Worm (Caenorhabditis elegans) whole organism, young adult: Measurements from ENCODE around the gene spe-19.
A peak's percentile ranks its signal among the peaks of the same experiment; 100 is the strongest.

Experiments
- B0035.1 ChIP-seq: sonication (generic microtip); optimal IDR thresholded peaks from 2 replicates; lab custom pipeline; 2016; ENCODE audit warnings: missing genetic modification characterization, mild to moderate bottlenecking, missing compliant biosample characterization, missing genotype, missing genetic modification reagents
- F22D6.2 ChIP-seq: sonication (generic microtip); optimal IDR thresholded peaks from 2 replicates; lab custom pipeline; 2016; ENCODE audit warnings: mild to moderate bottlenecking, missing genetic modification characterization, missing compliant biosample characterization
- F37B4.10 ChIP-seq: fragments of 200-800 bp; sonication (Bioruptor generic); IDR thresholded peaks from 2 replicates; pipeline ENCODE4 v1.3.6; 2022; ENCODE audit warnings: missing genetic modification characterization, missing compliant biosample characterization
- K12H6.12 ChIP-seq: fragments of 200-800 bp; sonication (Bioruptor generic); optimal IDR thresholded peaks from 2 replicates; lab custom pipeline; 2018; ENCODE audit warnings: mild to moderate bottlenecking, missing genetic modification characterization, missing compliant biosample characterization
- Y53F4B.3 ChIP-seq: fragments of 200-800 bp; sonication (Bioruptor generic); IDR thresholded peaks from 2 replicates; pipeline ENCODE4 v1.3.6; 2022; ENCODE audit warnings: missing genetic modification reagents, missing genetic modification characterization, missing compliant biosample characterization
- Y56A3A.18 ChIP-seq: fragments of 200-800 bp; sonication (Bioruptor generic); IDR thresholded peaks from 2 replicates; pipeline ENCODE4 v1.3.6; 2022; ENCODE audit warnings: missing genetic modification reagents, missing genetic modification characterization, missing compliant biosample characterization
- ama-1 ChIP-seq, 3 experiments: fragments of 150-350 bp in 1 of 3; sonication (generic microtip) in 2 of 3; optimal IDR thresholded peaks; 2 replicates each; lab custom pipeline; 2014 to 2018; ENCODE audit warnings: missing biosample characterization in 2 of 3, missing genetic modification characterization in 2 of 3, missing genetic modification reagents in 2 of 3
- aptf-2 ChIP-seq: fragments of 200-800 bp; sonication (Bioruptor generic); conservative IDR thresholded peaks from 2 replicates; pipeline ENCODE4 v1.3.6; 2022; ENCODE audit warnings: missing genetic modification reagents, missing genetic modification characterization, missing compliant biosample characterization
- attf-6 ChIP-seq: fragments of 200-800 bp; sonication (Bioruptor generic); IDR thresholded peaks from 2 replicates; pipeline ENCODE4 v1.3.6; 2022; ENCODE audit warnings: missing genetic modification reagents, missing genetic modification characterization, missing compliant biosample characterization
- bed-1 ChIP-seq: fragments of 200-800 bp; sonication (Bioruptor generic); IDR thresholded peaks from 2 replicates; pipeline ENCODE4 v1.3.6; 2022; ENCODE audit warnings: missing genetic modification reagents, missing genetic modification characterization, missing compliant biosample characterization
- cebp-1 ChIP-seq, 2 experiments: fragments of 200-800 bp in 1 of 2; sonication (Bioruptor generic) in 1 of 2; sonication (generic microtip) in 1 of 2; IDR thresholded peaks in 1 of 2; optimal IDR thresholded peaks in 1 of 2; 2 replicates each; pipeline versions ENCODE4 v1.3.6 to Lab custom; 2017 to 2022; ENCODE audit warnings: missing compliant biosample characterization in 2 of 2, missing genetic modification characterization in 2 of 2, mild to moderate bottlenecking in 1 of 2, missing genetic modification reagents in 1 of 2, moderate library complexity in 1 of 2
- ceh-91 ChIP-seq: fragments of 200-800 bp; sonication (Bioruptor generic); IDR thresholded peaks from 2 replicates; pipeline ENCODE4 v1.3.6; 2022; ENCODE audit warnings: missing genetic modification reagents, missing genetic modification characterization, missing compliant biosample characterization
- dox-1 ChIP-seq: fragments of 200-800 bp; sonication (Bioruptor generic); IDR thresholded peaks from 2 replicates; pipeline ENCODE4 v1.3.6; 2022; ENCODE audit warnings: missing genetic modification reagents, missing genetic modification characterization, missing compliant biosample characterization
- dpl-1 ChIP-seq: fragments of 150-350 bp; optimal IDR thresholded peaks from 2 replicates; lab custom pipeline; 2014; ENCODE audit warnings: missing biosample characterization, missing genetic modification reagents, missing genetic modification characterization
- egl-44 ChIP-seq: fragments of 200-800 bp; sonication (Bioruptor generic); IDR thresholded peaks from 2 replicates; pipeline ENCODE4 v1.3.6; 2022; ENCODE audit warnings: missing genetic modification reagents, missing genetic modification characterization, missing compliant biosample characterization
- egrh-3 ChIP-seq: fragments of 200-800 bp; sonication (Bioruptor generic); IDR thresholded peaks from 2 replicates; pipeline ENCODE4 v1.3.6; 2022; ENCODE audit warnings: missing genetic modification reagents, missing genetic modification characterization, missing compliant biosample characterization
- gei-17 ChIP-seq: fragments of 200-800 bp; sonication (Bioruptor generic); optimal IDR thresholded peaks from 2 replicates; lab custom pipeline; 2018; ENCODE audit warnings: mild to moderate bottlenecking, missing genetic modification characterization, missing compliant biosample characterization
- hlh-12 ChIP-seq: sonication (generic microtip); optimal IDR thresholded peaks from 2 replicates; lab custom pipeline; 2016; ENCODE audit warnings: missing genetic modification characterization, missing compliant biosample characterization
- lag-1 ChIP-seq: fragments of 200-800 bp; sonication (Bioruptor generic); IDR thresholded peaks from 2 replicates; pipeline ENCODE4 v1.3.6; 2022; ENCODE audit warnings: missing genetic modification reagents, missing genetic modification characterization, missing compliant biosample characterization
- lir-1 ChIP-seq: fragments of 200-800 bp; sonication (Bioruptor generic); conservative IDR thresholded peaks from 2 replicates; pipeline ENCODE4 v1.3.6; 2022; ENCODE audit warnings: missing genetic modification reagents, missing genetic modification characterization, missing compliant biosample characterization
- mcd-1 ChIP-seq: fragments of 200-800 bp; sonication (Bioruptor generic); IDR thresholded peaks from 2 replicates; pipeline ENCODE4 v1.3.6; 2022; ENCODE audit warnings: missing genetic modification reagents, missing genetic modification characterization, missing compliant biosample characterization
- nfyb-1 ChIP-seq: fragments of 200-800 bp; sonication (Bioruptor generic); IDR thresholded peaks from 2 replicates; pipeline ENCODE4 v1.3.6; 2022; ENCODE audit warnings: missing genetic modification reagents, missing genetic modification characterization, missing compliant biosample characterization
- rcor-1 ChIP-seq: fragments of 200-800 bp; sonication (Bioruptor generic); IDR thresholded peaks from 2 replicates; pipeline ENCODE4 v1.3.6; 2022; ENCODE audit warnings: missing genetic modification reagents, missing genetic modification characterization, missing compliant biosample characterization
- rec-8 ChIP-seq, 2 experiments: sonication (generic microtip); optimal IDR thresholded peaks; 2 replicates each; lab custom pipeline; 2016; ENCODE audit warnings: mild to moderate bottlenecking in 2 of 2, missing genetic modification characterization in 2 of 2, missing genetic modification reagents in 2 of 2, missing genotype in 2 of 2, missing biosample characterization in 1 of 2, missing compliant biosample characterization in 1 of 2, moderate library complexity in 1 of 2
- somi-1 ChIP-seq: fragments of 200-800 bp; sonication (Bioruptor generic); optimal IDR thresholded peaks from 2 replicates; lab custom pipeline; 2018; ENCODE audit warnings: mild to moderate bottlenecking, missing genetic modification characterization, missing compliant biosample characterization
- unc-130 ChIP-seq: sonication (generic microtip); optimal IDR thresholded peaks from 2 replicates; lab custom pipeline; 2016; ENCODE audit warnings: missing genetic modification reagents, missing genetic modification characterization, missing compliant biosample characterization
- xnd-1 ChIP-seq: sonication (generic microtip); optimal IDR thresholded peaks from 2 replicates; lab custom pipeline; 2016; ENCODE audit warnings: missing genotype, missing genetic modification reagents, missing genetic modification characterization, missing compliant biosample characterization
- zfh-2 ChIP-seq: fragments of 200-800 bp; sonication (Bioruptor generic); conservative IDR thresholded peaks from 2 replicates; pipeline ENCODE4 v1.3.6; 2022; ENCODE audit warnings: missing genetic modification reagents, missing genetic modification characterization, missing compliant biosample characterization
- ztf-25 ChIP-seq: fragments of 200-800 bp; sonication (Bioruptor generic); IDR thresholded peaks from 2 replicates; pipeline ENCODE4 v1.3.6; 2022; ENCODE audit warnings: missing genetic modification reagents, missing genetic modification characterization, missing compliant biosample characterization
- ztf-28 ChIP-seq: fragments of 200-800 bp; sonication (Bioruptor generic); IDR thresholded peaks from 2 replicates; pipeline ENCODE4 v1.3.6; 2022; ENCODE audit warnings: missing genetic modification reagents, missing genetic modification characterization, missing compliant biosample characterization

spe-19 gene

DNA sequence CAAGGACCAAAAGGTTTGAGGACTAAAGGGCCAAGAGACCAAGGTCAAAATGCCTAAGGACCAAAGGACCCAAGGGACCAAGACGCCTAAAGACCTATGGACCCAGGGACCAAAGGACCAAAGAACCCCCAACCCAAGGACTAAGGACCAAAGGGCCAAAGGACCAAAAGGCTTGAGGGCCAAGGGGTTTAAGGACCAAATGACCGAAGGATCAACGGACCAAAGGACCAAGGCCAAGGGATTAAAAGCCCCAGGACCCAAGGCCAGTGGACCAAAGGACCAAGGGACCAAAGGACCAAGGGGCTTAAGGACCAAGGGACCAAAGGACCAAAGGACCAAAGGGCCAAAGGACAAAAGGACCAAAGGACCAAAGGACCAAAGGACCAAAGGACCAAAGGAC lies 47.4 kb downstream of the spe-19 start:
- no peak for TF ChIP-seq B0035.1
- TF ChIP-seq bed-1 (GFP tag; lab: Robert Waterston, UW): 0 out of 2 replicates have a peak, but pooled peaks have one; percentile 59

DNA sequence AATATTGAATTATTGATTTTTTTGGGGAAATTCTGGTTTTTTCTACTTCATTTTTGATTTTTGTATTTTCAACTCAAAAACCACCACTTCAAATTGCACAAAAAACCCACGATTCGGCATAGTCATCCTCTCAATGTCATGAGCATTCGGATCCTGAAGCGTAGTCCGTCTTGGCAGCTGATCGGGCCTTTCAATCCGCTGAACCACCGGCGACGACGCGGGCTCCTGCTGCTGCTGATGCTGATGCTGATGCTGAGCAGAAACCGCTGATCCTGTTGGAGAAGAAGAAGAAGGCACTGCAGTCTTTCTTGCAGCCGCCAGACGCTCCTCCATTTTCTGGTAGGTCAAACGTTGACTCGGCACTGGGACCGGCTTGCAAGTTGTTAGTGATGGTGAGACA lies 48.1 kb downstream of the spe-19 start:
- no peak for TF ChIP-seq attf-6 (GFP tag; lab: Robert Waterston, UW)
- no peak for TF ChIP-seq ztf-28 (GFP tag; lab: Robert Waterston, UW)
- peak; percentile 51; the same call in 1 of the 2 replicates for TF ChIP-seq egrh-3
- no peak for TF ChIP-seq dpl-1 (GFP tag; lab: Kevin White, UChicago)
- TF ChIP-seq gei-17 (GFP tag; lab: Kevin White, UChicago): no peak
- TF ChIP-seq egl-44 (GFP tag; lab: Robert Waterston, UW): no peak
- no peak for TF ChIP-seq aptf-2 (GFP tag; lab: Robert Waterston, UW)
- no peak for TF ChIP-seq lag-1 (GFP tag; lab: Robert Waterston, UW)
- TF ChIP-seq zfh-2: peak; percentile 52; the same call in 1 of the 2 replicates
- no peak for TF ChIP-seq K12H6.12 (tag; lab: Kevin White, UChicago)
- no peak for TF ChIP-seq rcor-1
- no peak for TF ChIP-seq rec-8 (tag; optimal IDR thresholded peaks at IDR 0.05; lab: Kevin White, UChicago)
- no peak for TF ChIP-seq F37B4.10 (GFP tag; lab: Robert Waterston, UW)
- TF ChIP-seq F22D6.2 (tag; lab: Kevin White, UChicago): no peak

DNA sequence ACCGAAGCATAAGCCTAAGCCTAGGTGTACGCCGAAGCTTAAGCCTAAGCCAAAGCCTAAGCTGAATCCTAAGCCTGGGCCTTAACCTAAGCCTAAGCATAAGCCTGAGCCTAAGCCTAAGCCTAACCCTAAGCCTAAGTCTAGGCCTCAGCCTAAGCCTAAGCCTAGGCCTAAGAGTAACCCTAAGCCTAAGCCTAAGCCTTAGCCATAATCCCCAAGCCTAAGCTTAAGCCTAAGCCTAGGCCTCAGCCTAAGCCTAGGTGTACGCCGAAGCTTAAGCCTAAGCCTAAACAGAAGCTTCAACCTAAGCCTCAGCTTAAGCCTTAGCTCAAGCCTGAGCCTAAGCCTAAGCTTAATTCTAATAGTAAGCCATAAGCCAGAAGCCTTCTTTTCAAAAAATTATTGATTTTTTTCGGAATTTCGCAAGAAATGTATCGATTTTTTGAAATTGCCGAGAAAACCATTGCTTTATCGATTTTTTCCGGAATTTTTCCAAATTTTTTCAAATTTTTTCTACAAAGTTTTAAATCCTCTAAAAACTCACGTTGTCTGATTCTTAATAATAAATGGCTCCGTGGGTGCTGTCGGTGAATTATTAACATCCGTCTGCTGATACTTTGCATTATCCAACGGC lies 48.9 kb downstream of the spe-19 start:
- no peak for TF ChIP-seq cebp-1 (GFP tag; IDR thresholded peaks at IDR 0.05; lab: Robert Waterston, UW)
- TF ChIP-seq cebp-1 (tag; optimal IDR thresholded peaks at IDR 0.05; lab: Kevin White, UChicago): peak; percentile 28
- no peak for TF ChIP-seq lag-1 (GFP tag; lab: Robert Waterston, UW)
- TF ChIP-seq Y56A3A.18 (GFP tag; lab: Robert Waterston, UW): 0 out of 2 replicates have a peak, but pooled peaks have one; percentile 35

DNA sequence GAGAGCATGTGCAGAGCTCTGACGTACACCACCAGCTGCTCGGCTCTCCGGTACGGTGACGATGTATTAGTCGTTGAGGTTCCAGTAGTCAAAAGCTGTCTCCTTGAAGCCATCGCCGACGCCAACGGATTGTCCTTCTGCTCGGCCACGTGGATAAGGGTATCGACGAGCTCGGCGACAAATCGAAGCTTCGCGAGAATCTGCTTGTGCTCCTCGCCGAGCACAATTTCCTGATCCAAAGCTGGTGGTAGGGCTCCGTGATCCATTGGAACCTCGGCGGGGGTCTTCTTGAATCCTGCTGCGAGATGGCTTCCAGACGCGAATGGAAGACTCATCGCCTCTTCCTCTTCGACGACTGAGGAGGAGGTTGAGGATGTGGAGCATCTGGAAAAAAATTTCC lies 49.7 kb downstream of the spe-19 start:
- no peak for TF ChIP-seq ztf-25 (GFP tag; lab: Robert Waterston, UW)
- TF ChIP-seq dox-1 (GFP tag; lab: Robert Waterston, UW): peak; percentile 31; the same call in 1 of the 2 replicates
- TF ChIP-seq somi-1: no peak
- no peak for TF ChIP-seq mcd-1 (GFP tag; lab: Robert Waterston, UW)
- TF ChIP-seq nfyb-1 (GFP tag; lab: Robert Waterston, UW): no peak
- TF ChIP-seq unc-130 (GFP tag; lab: Kevin White, UChicago): no peak
- no peak for TF ChIP-seq lir-1 (GFP tag; lab: Robert Waterston, UW)
- no peak for TF ChIP-seq dpl-1 (GFP tag; lab: Kevin White, UChicago)
- TF ChIP-seq ceh-91: no peak
- no peak for TF ChIP-seq ama-1 (optimal IDR thresholded peaks at IDR 0.05; lab: Kevin White, UChicago)
- no peak for TF ChIP-seq ama-1 (GFP tag; optimal IDR thresholded peaks at IDR 0.05; lab: Kevin White, UChicago)
- TF ChIP-seq Y53F4B.3 (GFP tag; lab: Robert Waterston, UW): no peak
- TF ChIP-seq xnd-1 (tag; lab: Kevin White, UChicago): no peak
- no peak for TF ChIP-seq hlh-12 (tag; lab: Kevin White, UChicago)
- TF ChIP-seq rec-8 (tag; optimal IDR thresholded peaks at IDR 0.05; lab: Kevin White, UChicago): no peak
- TF ChIP-seq zfh-2: peak; percentile 77
- no peak for TF ChIP-seq F37B4.10 (GFP tag; lab: Robert Waterston, UW)
- peak; percentile 29; the same call in 1 of the 2 replicates for TF ChIP-seq egrh-3
- TF ChIP-seq, all 124 proteins: peak for 3
